Worm (Caenorhabditis elegans) whole organism, late embryonic: ENCODE results near the gene C05C10.8.

Experiments
- C08G9.2 ChIP-seq: sonication (generic microtip); optimal IDR thresholded peaks from 2 replicates; lab custom pipeline; 2016; ENCODE audit warnings: mild to moderate bottlenecking, missing genetic modification characterization, moderate library complexity, missing compliant biosample characterization
- K02D7.2 ChIP-seq: sonication (generic microtip); optimal IDR thresholded peaks from 2 replicates; lab custom pipeline; 2017; ENCODE audit warnings: mild to moderate bottlenecking, missing genetic modification characterization, missing compliant biosample characterization
- T23F11.4 ChIP-seq: fragments of 200-800 bp; sonication (Bioruptor generic); optimal IDR thresholded peaks from 2 replicates; lab custom pipeline; 2018; ENCODE audit warnings: mild to moderate bottlenecking, missing genetic modification characterization, missing compliant biosample characterization
- ama-1 ChIP-seq: fragments of 150-350 bp; optimal IDR thresholded peaks from 2 replicates; lab custom pipeline; 2014
- ceh-14 ChIP-seq: sonication (generic microtip); optimal IDR thresholded peaks from 2 replicates; lab custom pipeline; 2016; ENCODE audit warnings: missing genotype, missing genetic modification characterization, missing compliant biosample characterization
- ceh-18 ChIP-seq: sonication (generic microtip); optimal IDR thresholded peaks from 2 replicates; lab custom pipeline; 2016; ENCODE audit warnings: missing genetic modification characterization, missing compliant biosample characterization
- ceh-19 ChIP-seq: fragments of 200-800 bp; sonication (Bioruptor generic); optimal IDR thresholded peaks from 2 replicates; lab custom pipeline; 2018; ENCODE audit warnings: mild to moderate bottlenecking, missing genetic modification characterization, missing compliant biosample characterization
- ceh-2 ChIP-seq: sonication (generic microtip); optimal IDR thresholded peaks from 2 replicates; lab custom pipeline; 2016; ENCODE audit warnings: missing genotype, missing genetic modification characterization, missing compliant biosample characterization
- ceh-24 ChIP-seq: sonication (generic microtip); optimal IDR thresholded peaks from 2 replicates; lab custom pipeline; 2016; ENCODE audit warnings: mild to moderate bottlenecking, missing genetic modification characterization, missing compliant biosample characterization
- ceh-30 ChIP-seq: fragments of 150-350 bp; optimal IDR thresholded peaks from 2 replicates; lab custom pipeline; 2014; ENCODE audit warnings: missing biosample characterization, missing genetic modification characterization
- ceh-34 ChIP-seq: sonication (generic microtip); optimal IDR thresholded peaks from 2 replicates; lab custom pipeline; 2016; ENCODE audit warnings: mild to moderate bottlenecking, missing genetic modification characterization, missing compliant biosample characterization
- ceh-45 ChIP-seq: fragments of 200-800 bp; sonication (Bioruptor generic); IDR thresholded peaks from 2 replicates; pipeline ENCODE4 v1.3.6; 2022; ENCODE audit warnings: missing genetic modification reagents, missing genetic modification characterization, missing compliant biosample characterization
- ceh-9 ChIP-seq: sonication (generic microtip); optimal IDR thresholded peaks from 2 replicates; lab custom pipeline; 2016; ENCODE audit warnings: mild to moderate bottlenecking, missing genetic modification characterization, inconsistent platforms, missing compliant biosample characterization
- che-1 ChIP-seq: sonication (generic microtip); optimal IDR thresholded peaks from 2 replicates; lab custom pipeline; 2016; ENCODE audit warnings: mild to moderate bottlenecking, missing genetic modification characterization, missing compliant biosample characterization
- dmd-4 ChIP-seq: sonication (generic microtip); optimal IDR thresholded peaks from 2 replicates; lab custom pipeline; 2016; ENCODE audit warnings: borderline replicate concordance, missing genetic modification characterization, missing compliant biosample characterization
- fkh-10 ChIP-seq: fragments of 150-350 bp; optimal IDR thresholded peaks from 2 replicates; lab custom pipeline; 2014; ENCODE audit warnings: missing biosample characterization, missing genetic modification reagents, missing genetic modification characterization
- fkh-6 ChIP-seq: sonication (generic microtip); optimal IDR thresholded peaks from 2 replicates; lab custom pipeline; 2016; ENCODE audit warnings: missing genetic modification characterization, missing compliant biosample characterization
- gmeb-2 ChIP-seq: sonication (generic microtip); optimal IDR thresholded peaks from 2 replicates; lab custom pipeline; 2016; ENCODE audit warnings: missing genetic modification characterization, inconsistent platforms, missing compliant biosample characterization
- hlh-6 ChIP-seq: sonication (generic microtip); optimal IDR thresholded peaks from 2 replicates; lab custom pipeline; 2016; ENCODE audit warnings: missing genotype, missing genetic modification characterization, missing compliant biosample characterization
- lim-6 ChIP-seq: sonication (generic microtip); optimal IDR thresholded peaks from 2 replicates; lab custom pipeline; 2016; ENCODE audit warnings: missing genetic modification characterization, missing compliant biosample characterization
- lin-11 ChIP-seq: fragments of 200-800 bp; sonication (Bioruptor generic); optimal IDR thresholded peaks from 2 replicates; lab custom pipeline; 2018; ENCODE audit warnings: mild to moderate bottlenecking, missing genetic modification characterization, missing compliant biosample characterization
- nfya-1 ChIP-seq: sonication (generic microtip); optimal IDR thresholded peaks from 2 replicates; lab custom pipeline; 2017; ENCODE audit warnings: missing genetic modification characterization, mild to moderate bottlenecking, missing compliant biosample characterization, antibody characterized with exemption, moderate library complexity
- nhr-11 ChIP-seq: fragments of 150-350 bp; optimal IDR thresholded peaks from 2 replicates; lab custom pipeline; 2014; ENCODE audit warnings: missing biosample characterization, missing genetic modification characterization
- npax-4 ChIP-seq: sonication (generic microtip); optimal IDR thresholded peaks from 2 replicates; lab custom pipeline; 2016; ENCODE audit warnings: missing genetic modification characterization, missing compliant biosample characterization
- odd-2 ChIP-seq: sonication (generic microtip); optimal IDR thresholded peaks from 2 replicates; lab custom pipeline; 2017; ENCODE audit warnings: antibody characterized with exemption, mild to moderate bottlenecking, missing genetic modification characterization, missing compliant biosample characterization
- pha-2 ChIP-seq: sonication (generic microtip); optimal IDR thresholded peaks from 2 replicates; lab custom pipeline; 2017; ENCODE audit warnings: mild to moderate bottlenecking, missing genetic modification characterization, missing compliant biosample characterization
- pha-4 ChIP-seq: fragments of 150-350 bp; optimal IDR thresholded peaks from 2 replicates; lab custom pipeline; 2018; ENCODE audit warnings: missing biosample characterization, missing genetic modification reagents, missing genetic modification characterization
- ref-2 ChIP-seq: sonication (generic microtip); optimal IDR thresholded peaks from 2 replicates; lab custom pipeline; 2016; ENCODE audit warnings: missing genetic modification characterization, missing compliant biosample characterization
- rnt-1 ChIP-seq: sonication (generic microtip); optimal IDR thresholded peaks from 2 replicates; lab custom pipeline; 2016; ENCODE audit warnings: missing genetic modification characterization, missing compliant biosample characterization
- sdc-2 ChIP-seq: sonication (generic microtip); optimal IDR thresholded peaks from 2 replicates; lab custom pipeline; 2016; ENCODE audit warnings: missing genotype, missing genetic modification characterization, missing compliant biosample characterization
- syd-9 ChIP-seq: sonication (generic microtip); optimal IDR thresholded peaks from 2 replicates; lab custom pipeline; 2016; ENCODE audit warnings: mild to moderate bottlenecking, missing genetic modification characterization, moderate library complexity, missing compliant biosample characterization
- tbx-7 ChIP-seq: sonication (generic microtip); optimal IDR thresholded peaks from 2 replicates; lab custom pipeline; 2016; ENCODE audit warnings: missing genotype, missing genetic modification characterization, missing compliant biosample characterization
- ttx-3 ChIP-seq: sonication (generic microtip); optimal IDR thresholded peaks from 2 replicates; lab custom pipeline; 2016; ENCODE audit warnings: missing genetic modification reagents, missing genetic modification characterization, missing compliant biosample characterization
- unc-3 ChIP-seq, 2 experiments: fragments of 200-800 bp in 1 of 2; sonication (Bioruptor generic) in 1 of 2; sonication (generic microtip) in 1 of 2; conservative IDR thresholded peaks in 1 of 2; optimal IDR thresholded peaks in 1 of 2; 2 replicates each; pipeline versions ENCODE4 v1.3.6 to Lab custom; 2016 to 2022; ENCODE audit warnings: missing compliant biosample characterization in 2 of 2, missing genetic modification characterization in 2 of 2, missing genetic modification reagents in 1 of 2
- ztf-16 ChIP-seq: sonication (generic microtip); optimal IDR thresholded peaks from 2 replicates; lab custom pipeline; 2017; ENCODE audit warnings: missing genetic modification characterization, missing compliant biosample characterization

The C05C10.8 gene

DNA sequence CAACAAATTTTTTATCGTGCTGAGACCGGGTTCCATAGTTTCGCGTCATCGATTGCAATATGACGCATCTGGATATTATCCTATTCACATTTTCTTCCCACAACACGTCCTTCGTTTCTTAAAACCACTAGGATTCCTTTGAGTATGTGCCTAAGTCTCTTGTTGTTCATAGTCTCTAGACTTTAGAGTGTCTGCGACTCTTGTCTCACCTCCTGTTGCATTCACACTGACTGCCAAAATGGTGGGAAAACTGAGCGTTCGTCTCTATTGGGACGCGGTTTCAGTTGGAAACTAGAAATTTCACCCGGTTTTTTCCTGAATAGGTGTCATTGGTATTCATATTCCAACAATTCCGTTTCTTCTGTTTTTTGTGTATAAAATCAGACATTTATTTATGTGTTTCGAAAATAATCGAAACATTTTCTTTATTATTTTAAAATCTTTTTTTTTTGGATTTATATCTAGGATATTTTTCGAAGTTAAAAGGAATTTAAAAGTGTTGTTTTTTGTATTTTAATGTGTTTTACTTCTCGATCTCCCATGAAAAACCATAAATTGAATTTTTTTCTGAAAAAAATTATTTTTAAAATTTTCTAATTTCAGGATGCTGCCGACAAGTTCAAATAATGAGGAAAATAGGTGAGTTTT lies 3.9 kb upstream of the C05C10.8 start, which contains the start of gene C05C10.2:
C05C10.2 (plus strand) TSS at position 598 of the 648 bp plus-strand sequence.
- TF ChIP-seq odd-2 (no peak), ref-2 (no peak), ama-1 (lab: Kevin White, UChicago) (no peak), pha-2 (tag; lab: Kevin White, UChicago) (no peak), nfya-1 (tag; lab: Kevin White, UChicago) (peak; percentile 7), hlh-6 (tag; lab: Kevin White, UChicago) (no peak)

DNA sequence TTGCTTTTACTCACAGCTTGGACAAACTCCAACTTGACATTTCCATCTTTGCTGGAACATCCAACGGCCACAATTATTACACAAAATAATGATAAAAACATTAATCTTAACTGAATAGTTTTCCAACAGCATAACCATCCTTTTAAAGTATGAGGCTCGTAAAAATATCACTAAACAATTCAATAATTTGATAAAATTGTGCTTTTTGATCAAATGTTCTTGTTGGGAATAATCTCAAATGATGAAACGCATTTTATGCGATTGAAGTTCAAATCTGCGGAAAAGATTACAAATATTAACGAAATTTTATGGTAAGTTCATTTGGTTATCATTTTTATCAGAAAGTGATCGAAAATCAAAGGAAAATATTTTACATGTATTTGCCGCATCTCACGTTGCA lies 2.7 kb upstream of the C05C10.8 start, which contains the start of gene pho-10:
pho-10 (minus strand) TSS at position 101 of the 400 bp plus-strand sequence.
- TF ChIP-seq pha-2 (tag; lab: Kevin White, UChicago): no peak
- no peak for TF ChIP-seq ceh-45 (GFP tag; lab: Robert Waterston, UW)
- no peak for TF ChIP-seq lin-11 (tag; lab: Kevin White, UChicago)
- no peak for TF ChIP-seq C08G9.2 (tag; lab: Kevin White, UChicago)
- no peak for TF ChIP-seq ttx-3
- no peak for TF ChIP-seq ceh-19 (GFP tag; lab: Kevin White, UChicago)
- no peak for TF ChIP-seq sdc-2
- TF ChIP-seq odd-2: no peak
- TF ChIP-seq che-1 (tag; lab: Kevin White, UChicago): no peak
- no peak for TF ChIP-seq ceh-18 (tag; lab: Kevin White, UChicago)
- no peak for TF ChIP-seq ceh-2 (tag; lab: Kevin White, UChicago)
- no peak for TF ChIP-seq npax-4 (tag; lab: Kevin White, UChicago)

- TF ChIP-seq T23F11.4 (GFP tag; lab: Kevin White, UChicago) (no peak), ceh-34 (no peak), pha-4 (tag; lab: Kevin White, UChicago) (no peak), ceh-9 (tag; lab: Kevin White, UChicago) (no peak), nhr-11 (no peak), pha-2 (tag; lab: Kevin White, UChicago) (no peak)
Observed at ce11 chrII:9916177-9916576, 1.6 kb downstream of the C05C10.8 start, which contains the start of gene F26C11.4. TSS of gene F26C11.4 (minus strand) at chrII:9916277.

DNA sequence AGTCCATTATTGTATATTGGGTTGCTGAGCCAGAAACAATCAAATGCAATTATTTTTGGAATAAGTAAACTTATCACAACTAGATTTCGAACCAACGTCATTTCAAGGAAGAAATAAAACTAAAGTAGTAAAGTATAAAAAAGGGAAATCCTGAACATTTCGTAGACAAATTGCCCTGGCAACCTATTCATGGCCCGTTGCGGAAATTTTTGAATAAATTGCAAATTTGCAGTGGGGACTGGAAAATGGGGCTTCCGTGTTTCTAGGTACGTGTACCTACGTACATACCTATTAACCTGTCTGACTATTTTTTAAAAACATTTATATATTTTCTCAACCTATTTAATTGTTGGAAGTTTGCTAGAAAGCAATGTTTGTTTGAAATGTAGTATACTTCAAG lies 2.8 kb downstream of the C05C10.8 start, which contains the start of gene F26C11.3:
F26C11.3 (minus strand) TSS at position 101 of the 400 bp plus-strand sequence.
- TF ChIP-seq unc-3 (GFP tag; conservative IDR thresholded peaks at IDR 0.05; lab: Robert Waterston, UW) (no peak), unc-3 (tag; optimal IDR thresholded peaks at IDR 0.05; lab: Kevin White, UChicago) (no peak), ztf-16 (tag; lab: Kevin White, UChicago) (no peak), ceh-30 (tag; lab: Kevin White, UChicago) (no peak), ama-1 (lab: Kevin White, UChicago) (no peak), gmeb-2 (no peak), K02D7.2 (no peak), fkh-10 (GFP tag; lab: Kevin White, UChicago) (no peak), pha-2 (tag; lab: Kevin White, UChicago) (no peak), che-1 (tag; lab: Kevin White, UChicago) (no peak), ceh-34 (no peak), rnt-1 (tag; lab: Kevin White, UChicago) (no peak), dmd-4 (tag; lab: Kevin White, UChicago) (no peak), ttx-3 (no peak), tbx-7 (tag; lab: Kevin White, UChicago) (no peak), syd-9 (tag; lab: Kevin White, UChicago) (no peak), nfya-1 (tag; lab: Kevin White, UChicago) (no peak)

DNA sequence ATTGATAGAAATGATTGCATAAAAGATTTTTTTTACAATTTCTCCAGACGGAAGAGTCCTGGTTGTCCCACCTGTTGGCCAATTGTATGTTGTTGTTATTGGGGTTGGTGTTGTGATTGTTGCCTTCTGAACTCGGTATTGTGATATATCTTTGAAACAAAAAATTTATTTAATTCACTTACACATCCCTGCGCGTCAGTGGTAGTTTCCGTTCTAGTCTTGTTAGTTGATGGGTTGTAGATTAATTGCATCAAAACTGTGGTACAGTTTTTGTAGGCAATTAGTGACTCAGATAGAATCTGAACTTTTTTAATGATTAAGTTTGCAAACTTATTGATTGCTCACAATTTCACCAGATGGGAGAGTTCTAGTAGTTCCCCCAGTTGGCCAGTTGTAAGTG lies 13.3 kb downstream of the C05C10.8 start:
- TF ChIP-seq ceh-2 (tag; lab: Kevin White, UChicago) (no peak), fkh-6 (no peak), ceh-14 (tag; lab: Kevin White, UChicago) (no peak), ceh-24 (no peak), lim-6 (tag; lab: Kevin White, UChicago) (no peak), ref-2 (no peak)
